Worm (Caenorhabditis elegans) whole organism, L1 larva: ENCODE measurements around the gene Y39A1A.22.

Experiments used
- aha-1 ChIP-seq: fragments of 150-350 bp; optimal IDR thresholded peaks from 2 replicates; lab custom pipeline; 2014; ENCODE audit warnings: missing biosample characterization, missing genetic modification characterization
- aly-2 ChIP-seq: fragments of 150-350 bp; optimal IDR thresholded peaks from 2 replicates; lab custom pipeline; 2014; ENCODE audit warnings: missing biosample characterization, missing genetic modification characterization
- egl-27 ChIP-seq, 2 experiments: fragments of 150-350 bp in 1 of 2; sonication (generic microtip); optimal IDR thresholded peaks; 3 replicates each; lab custom pipeline; 2017 to 2018; ENCODE audit warnings: missing biosample characterization in 2 of 2, missing genetic modification characterization in 2 of 2, missing genetic modification reagents in 2 of 2
- fos-1 ChIP-seq: fragments of 150-350 bp; optimal IDR thresholded peaks from 2 replicates; lab custom pipeline; 2014; ENCODE audit warnings: missing biosample characterization, missing genetic modification characterization
- irx-1 ChIP-seq: sonication (generic microtip); optimal IDR thresholded peaks from 2 replicates; lab custom pipeline; 2016; ENCODE audit warnings: missing genetic modification characterization, missing compliant biosample characterization
- nhr-237 ChIP-seq: fragments of 150-350 bp; optimal IDR thresholded peaks from 2 replicates; lab custom pipeline; 2014; ENCODE audit warnings: missing biosample characterization, missing genetic modification characterization
- nhr-90 ChIP-seq: sonication (generic microtip); optimal IDR thresholded peaks from 2 replicates; lab custom pipeline; 2016; ENCODE audit warnings: mild to moderate bottlenecking, missing genetic modification characterization, missing compliant biosample characterization; ENCODE audit not compliant: poor library complexity
- sox-4 ChIP-seq: sonication (generic microtip); optimal IDR thresholded peaks from 2 replicates; lab custom pipeline; 2016; ENCODE audit warnings: missing genetic modification characterization, missing compliant biosample characterization
- ztf-11 ChIP-seq, 2 experiments: sonication (generic microtip); optimal IDR thresholded peaks; 2 replicates each; lab custom pipeline; 2016 to 2017; ENCODE audit warnings: missing genetic modification characterization in 2 of 2, missing biosample characterization in 1 of 2, missing compliant biosample characterization in 1 of 2

DNA sequence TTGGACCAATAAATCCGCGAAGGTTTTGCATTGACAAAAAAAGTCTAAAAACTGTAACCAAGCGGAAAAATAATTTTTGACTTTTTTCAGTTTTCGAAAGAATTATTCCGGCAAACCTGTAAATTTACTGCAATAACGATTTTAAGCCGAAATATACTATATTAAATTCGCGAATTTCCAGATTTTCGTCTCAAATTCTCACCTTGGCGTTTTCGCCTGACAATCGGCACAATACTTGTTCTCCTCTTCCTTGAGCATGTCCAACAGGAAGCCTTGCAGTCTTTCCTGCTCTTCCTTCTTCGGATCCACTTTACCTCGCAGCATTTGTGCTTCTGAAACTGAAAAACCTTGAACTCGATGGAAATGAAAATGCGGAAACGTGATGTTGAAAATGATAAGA is 32.6 kb upstream of the Y39A1A.22 start, which contains the start of gene smap-1:
- TF ChIP-seq fos-1 (tag; lab: Kevin White, UChicago) (no peak), nhr-90 (tag; lab: Kevin White, UChicago) (no peak), nhr-237 (tag; lab: Kevin White, UChicago) (no peak), aha-1 (tag; lab: Kevin White, UChicago) (no peak), irx-1 (tag; lab: Kevin White, UChicago) (no peak), egl-27 (tag; optimal IDR thresholded peaks at IDR 0.05; lab: Kevin White, UChicago) (no peak), ztf-11 (tag; optimal IDR thresholded peaks at IDR 0.05; lab: Kevin White, UChicago) (no peak), sox-4 (tag; lab: Kevin White, UChicago) (no peak), aly-2 (tag; lab: Kevin White, UChicago) (no peak)
